Fruit fly (Drosophila melanogaster): Measurements from ENCODE around the gene Mkp.

Gene Mkp

DNA sequence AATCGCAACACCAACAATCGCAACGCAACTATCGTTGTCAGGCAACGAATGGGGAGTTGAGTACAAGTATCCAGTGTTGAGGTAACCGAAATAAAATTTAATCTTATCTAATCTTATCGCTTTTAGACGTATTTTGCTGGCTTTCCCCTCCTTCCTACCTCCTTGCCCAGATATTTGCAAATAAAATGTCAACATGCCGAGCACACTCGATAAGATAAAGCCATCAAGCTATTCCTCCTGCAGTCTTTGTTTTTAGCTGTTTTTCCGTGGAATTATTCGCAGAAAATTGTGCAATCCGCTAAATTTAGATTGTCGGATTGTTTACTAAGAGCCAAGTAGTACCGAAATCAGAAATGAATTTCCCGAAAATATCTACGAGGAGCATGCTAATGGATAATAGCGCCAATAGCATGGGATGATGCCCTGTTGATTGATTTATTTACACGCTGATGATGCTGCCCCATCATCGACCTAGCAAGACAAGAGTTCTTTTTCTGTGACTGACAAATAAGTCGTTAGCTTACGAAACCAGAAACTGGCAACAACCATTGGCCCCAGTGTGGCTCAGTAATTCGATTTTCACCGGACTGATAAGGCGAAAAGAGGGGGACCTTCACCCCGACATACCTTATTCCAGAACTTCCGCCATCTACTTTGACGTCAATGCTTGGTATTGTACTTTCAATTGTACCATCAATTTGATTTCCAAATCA lies 27.6 kb downstream of the Mkp start (continued):
- TF ChIP-seq Meics (GFP tag; optimal IDR thresholded peaks at IDR 0.05) (peak; percentile 63), schlank (tag; optimal IDR thresholded peaks at IDR 0.05) (peak; percentile 19), PHDP (tag; optimal IDR thresholded peaks at IDR 0.05) (no peak), B-H2 (GFP tag; optimal IDR thresholded peaks at IDR 0.05) (peak; percentile 12)

DNA sequence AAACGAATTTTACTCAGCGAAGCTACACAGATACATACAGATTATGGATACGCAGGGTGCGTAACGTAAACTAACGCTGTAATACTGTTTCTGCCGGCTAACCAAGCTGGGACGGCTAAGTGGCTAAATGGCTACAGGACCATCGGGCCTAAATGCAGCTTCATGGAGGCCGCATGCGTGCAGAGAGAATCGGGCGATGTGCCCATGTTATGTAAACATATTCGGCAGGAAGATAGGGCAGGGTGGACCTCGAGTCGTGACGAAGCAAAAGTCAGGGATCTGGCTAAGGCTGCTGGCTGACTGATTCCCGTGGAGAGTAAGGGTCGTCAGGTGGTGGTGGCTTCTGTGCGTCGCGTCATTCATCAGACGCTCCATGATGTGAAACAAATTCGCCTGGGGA lies 30.7 kb downstream of the Mkp start:
- TF ChIP-seq Usf (GFP tag; optimal IDR thresholded peaks at IDR 0.05): no peak
- no peak for TF ChIP-seq mld (GFP tag; IDR thresholded peaks at IDR 0.05; ENCODE audit: partially characterized antibody)
- TF ChIP-seq CG3726 (GFP tag; IDR thresholded peaks at IDR 0.05): no peak
- TF ChIP-seq CG32532 (GFP tag; IDR thresholded peaks at IDR 0.05): no peak
- TF ChIP-seq vvl (GFP tag; IDR thresholded peaks at IDR 0.05): no peak
- no peak for TF ChIP-seq mam (GFP tag; optimal IDR thresholded peaks at IDR 0.05)
- TF ChIP-seq Hand (GFP tag; optimal IDR thresholded peaks at IDR 0.05): no peak
- no peak for TF ChIP-seq CG9797 (GFP tag; optimal IDR thresholded peaks at IDR 0.05)
- no peak for TF ChIP-seq CG7987 (GFP tag; optimal IDR thresholded peaks at IDR 0.05)
- TF ChIP-seq maf-S (GFP tag; optimal IDR thresholded peaks at IDR 0.05): no peak
- TF ChIP-seq CG31365 (tag; optimal IDR thresholded peaks at IDR 0.05): no peak
- no peak for TF ChIP-seq wdn (GFP tag; IDR thresholded peaks at IDR 0.05)
- peak; percentile 91 for TF ChIP-seq CG13894 (tag; optimal IDR thresholded peaks at IDR 0.05)
- TF ChIP-seq Adf1 (GFP tag; IDR thresholded peaks at IDR 0.05): no peak
- no peak for TF ChIP-seq gfzf (GFP tag; optimal IDR thresholded peaks at IDR 0.05)
- no peak for TF ChIP-seq CG18011 (GFP tag; optimal IDR thresholded peaks at IDR 0.05)
- TF ChIP-seq abd-A (tag; optimal IDR thresholded peaks at IDR 0.05): peak; percentile 37
- TF ChIP-seq CG10366 (GFP tag; IDR thresholded peaks at IDR 0.05): no peak
- TF ChIP-seq Gug (GFP tag; IDR thresholded peaks at IDR 0.05): no peak
- TF ChIP-seq vfl (GFP tag; optimal IDR thresholded peaks at IDR 0.05): no peak
- no peak for TF ChIP-seq CG8290 (GFP tag; optimal IDR thresholded peaks at IDR 0.05)
- peak in 1 of 2 experiments; percentile 32 for TF ChIP-seq CG8290 (tag; optimal IDR thresholded peaks at IDR 0.05)
- 0 out of 2 replicates have a peak, but pooled peaks have one; percentile 20 for TF ChIP-seq aop (GFP tag; IDR thresholded peaks at IDR 0.05)
- TF ChIP-seq CG2875 (GFP tag; optimal IDR thresholded peaks at IDR 0.05): no peak
- TF ChIP-seq Hr51 (GFP tag; optimal IDR thresholded peaks at IDR 0.05): peak in 1 of 2 experiments; percentile 68
- no peak for TF ChIP-seq CG9817 (tag; optimal IDR thresholded peaks at IDR 0.05)
- TF ChIP-seq odd (GFP tag; optimal IDR thresholded peaks at IDR 0.05): peak; percentile 17
- no peak for TF ChIP-seq CG12942 (GFP tag; optimal IDR thresholded peaks at IDR 0.05)
- 0 out of 4 replicates have a peak, but pooled peaks have one; percentile 35 for TF ChIP-seq chinmo (GFP tag; IDR thresholded peaks at IDR 0.05; ENCODE audit: partially characterized antibody)
- TF ChIP-seq CG5245 (GFP tag; optimal IDR thresholded peaks at IDR 0.05): no peak
- TF ChIP-seq CG6175 (GFP tag; IDR thresholded peaks at IDR 0.05): no peak
- TF ChIP-seq sens (GFP tag): no peak
- TF ChIP-seq CG3838 (GFP tag; optimal IDR thresholded peaks at IDR 0.05): no peak
- TF ChIP-seq toy (GFP tag; IDR thresholded peaks at IDR 0.05): no peak
- TF ChIP-seq HLHmδ (GFP tag; optimal IDR thresholded peaks at IDR 0.05): no peak
- no peak for TF ChIP-seq slbo (GFP tag; IDR thresholded peaks at IDR 0.05)
- TF ChIP-seq Trl (optimal IDR thresholded peaks at IDR 0.05): peak in 1 of 2 experiments; percentile 7
- TF ChIP-seq Trl (GFP tag; optimal IDR thresholded peaks at IDR 0.05): no peak
- TF ChIP-seq Pdp1 (GFP tag; optimal IDR thresholded peaks at IDR 0.05): peak in 1 of 2 experiments; percentile 62
- TF ChIP-seq gsb-n (tag; optimal IDR thresholded peaks at IDR 0.05): no peak
- no peak for TF ChIP-seq CG13775 (GFP tag; optimal IDR thresholded peaks at IDR 0.05)
- TF ChIP-seq Med (GFP tag): peak; percentile 67
- TF ChIP-seq Vsx1 (GFP tag; optimal IDR thresholded peaks at IDR 0.05): no peak
- TF ChIP-seq bowl (GFP tag; IDR thresholded peaks at IDR 0.05): no peak
- TF ChIP-seq seq (GFP tag; IDR thresholded peaks at IDR 0.05): 0 out of 2 replicates have a peak, but pooled peaks have one; percentile 47

Measured in whole organism, embryonic.